Worm (Caenorhabditis elegans): Measurements from ENCODE around the gene C17F4.8.

The C17F4.8 gene

DNA sequence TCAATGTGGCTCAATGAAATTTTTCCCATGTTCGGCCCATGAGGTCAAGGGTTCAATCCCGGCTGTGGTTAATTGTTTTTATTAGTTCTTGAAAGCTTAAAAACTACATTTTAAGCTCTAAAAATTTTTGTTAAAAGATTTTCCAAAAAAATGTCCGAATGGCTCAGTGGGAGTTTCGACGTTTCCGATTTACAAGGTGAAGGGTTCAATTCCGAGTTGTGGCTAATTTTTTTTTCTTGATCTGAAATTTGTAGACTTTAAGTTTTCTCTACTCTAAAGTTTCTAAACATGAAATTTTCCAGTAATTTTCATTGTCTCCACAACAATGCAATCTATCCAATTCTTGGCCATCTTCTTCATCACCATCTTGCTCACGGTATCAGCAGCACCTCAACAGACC is 27.9 kb upstream of the C17F4.8 start, which contains the start of gene F02E11.2:
TSS of gene F02E11.2 (plus strand) at position 301 of the 400 bp plus-strand sequence.
- no peak for TF ChIP-seq madf-2 (tag; optimal IDR thresholded peaks at IDR 0.05)
- TF ChIP-seq unc-42 (tag; optimal IDR thresholded peaks at IDR 0.05) = no peak
- no peak for TF ChIP-seq hlh-6 (tag; optimal IDR thresholded peaks at IDR 0.05)
- TF ChIP-seq ceh-6 (GFP tag; optimal IDR thresholded peaks at IDR 0.05) = no peak
- no peak for TF ChIP-seq K02D7.2 (tag; optimal IDR thresholded peaks at IDR 0.05)
- no peak for TF ChIP-seq pag-3 (tag; optimal IDR thresholded peaks at IDR 0.05; ENCODE audit: borderline replicate concordance)
- no peak for TF ChIP-seq pqm-1 (tag; optimal IDR thresholded peaks at IDR 0.05)
- no peak for TF ChIP-seq zip-5 (tag; optimal IDR thresholded peaks at IDR 0.05)
- TF ChIP-seq T23F11.4 (GFP tag; optimal IDR thresholded peaks at IDR 0.05) = no peak
- TF ChIP-seq hlh-30 (tag; optimal IDR thresholded peaks at IDR 0.05; ENCODE audit: insufficient read depth) = no peak
- no peak for TF ChIP-seq pros-1 (tag; optimal IDR thresholded peaks at IDR 0.05)
- TF ChIP-seq ceh-2 (tag; optimal IDR thresholded peaks at IDR 0.05) = no peak
- TF ChIP-seq dve-1 (tag; optimal IDR thresholded peaks at IDR 0.05) = no peak
- no peak for TF ChIP-seq pat-9 (tag; optimal IDR thresholded peaks at IDR 0.05)

- TF ChIP-seq ceh-19 (GFP tag; optimal IDR thresholded peaks at IDR 0.05) (no peak), odd-2 (tag; optimal IDR thresholded peaks at IDR 0.05) (no peak), pax-1 (tag; optimal IDR thresholded peaks at IDR 0.05) (no peak), hlh-6 (tag; optimal IDR thresholded peaks at IDR 0.05) (no peak), rnt-1 (tag; optimal IDR thresholded peaks at IDR 0.05) (no peak), ama-1 (optimal IDR thresholded peaks at IDR 0.05) (no peak)
These were observed 24.6 kb upstream of the C17F4.8 start, which contains the start of gene gcy-19 for ce11 chrII:3259254-3259653. Gene gcy-19 (minus strand): TSS chrII:3259354.

- TF ChIP-seq unc-42 (tag; optimal IDR thresholded peaks at IDR 0.05) (no peak), syd-9 (tag; optimal IDR thresholded peaks at IDR 0.05) (no peak), ahr-1 (tag; optimal IDR thresholded peaks at IDR 0.05) (no peak), pha-2 (tag; optimal IDR thresholded peaks at IDR 0.05) (no peak), ets-4 (tag; optimal IDR thresholded peaks at IDR 0.05) (no peak), ztf-16 (tag; optimal IDR thresholded peaks at IDR 0.05) (no peak), ceh-6 (GFP tag; optimal IDR thresholded peaks at IDR 0.05) (no peak), odd-2 (tag; optimal IDR thresholded peaks at IDR 0.05) (no peak), ceh-2 (tag; optimal IDR thresholded peaks at IDR 0.05) (no peak), tbx-7 (tag; optimal IDR thresholded peaks at IDR 0.05) (no peak), unc-55 (GFP tag; optimal IDR thresholded peaks at IDR 0.05) (no peak), fkh-10 (GFP tag; optimal IDR thresholded peaks at IDR 0.05) (no peak), elt-2 (tag; optimal IDR thresholded peaks at IDR 0.05) (no peak), ceh-31 (tag; optimal IDR thresholded peaks at IDR 0.05) (no peak), sox-4 (tag; optimal IDR thresholded peaks at IDR 0.05) (no peak), F13H6.1 (tag; optimal IDR thresholded peaks at IDR 0.05) (no peak), hlh-6 (tag; optimal IDR thresholded peaks at IDR 0.05) (no peak), eyg-1 (tag; optimal IDR thresholded peaks at IDR 0.05) (no peak), madf-2 (tag; optimal IDR thresholded peaks at IDR 0.05) (no peak), che-1 (tag; optimal IDR thresholded peaks at IDR 0.05) (no peak)
These were observed 17.2 kb upstream of the C17F4.8 start for ce11 chrII:3251782-3252181.

- TF ChIP-seq gmeb-2 (tag; optimal IDR thresholded peaks at IDR 0.05) = no peak
- TF ChIP-seq mec-3 (tag; optimal IDR thresholded peaks at IDR 0.05; ENCODE audit: borderline replicate concordance) = no peak
- no peak for TF ChIP-seq npax-4 (tag; optimal IDR thresholded peaks at IDR 0.05)
- TF ChIP-seq unc-86 (tag; optimal IDR thresholded peaks at IDR 0.05) = no peak
- TF ChIP-seq dve-1 (tag; optimal IDR thresholded peaks at IDR 0.05) = no peak
- no peak for TF ChIP-seq fkh-10 (GFP tag; optimal IDR thresholded peaks at IDR 0.05)
- no peak for TF ChIP-seq C08G9.2 (tag; optimal IDR thresholded peaks at IDR 0.05)
- TF ChIP-seq sox-4 (tag; optimal IDR thresholded peaks at IDR 0.05) = no peak
- no peak for TF ChIP-seq unc-42 (tag; optimal IDR thresholded peaks at IDR 0.05)
- TF ChIP-seq odd-2 (tag; optimal IDR thresholded peaks at IDR 0.05) = no peak
- no peak for TF ChIP-seq dmd-4 (tag; optimal IDR thresholded peaks at IDR 0.05; ENCODE audit: borderline replicate concordance)
- TF ChIP-seq nhr-232 (tag; optimal IDR thresholded peaks at IDR 0.05) = no peak
- TF ChIP-seq lin-11 (tag; optimal IDR thresholded peaks at IDR 0.05) = no peak
These were observed 15.6 kb upstream of the C17F4.8 start for ce11 chrII:3250195-3250594.

Measured in whole organism, late embryonic.